Fruit fly (Drosophila melanogaster) whole organism, embryonic: ENCODE data around the gene CG12301.

Experiments
- Antp ChIP-seq: fragments of 200-800 bp; sonication (Bioruptor generic); optimal IDR thresholded peaks from 3 replicates; lab custom pipeline; 2016; ENCODE audit warnings: missing biosample characterization, missing genetic modification characterization
- B-H2 ChIP-seq: fragments of 200-800 bp; sonication (Bioruptor generic); optimal IDR thresholded peaks from 2 replicates; lab custom pipeline; 2018; ENCODE audit warnings: missing biosample characterization, mild to moderate bottlenecking, missing genetic modification characterization
- CG10147 ChIP-seq: fragments of 200-800 bp; sonication (Bioruptor generic); optimal IDR thresholded peaks from 2 replicates; lab custom pipeline; 2019; ENCODE audit warnings: missing biosample characterization, mild to moderate bottlenecking, missing genetic modification characterization, moderate library complexity
- CG1024 ChIP-seq: fragments of 200-800 bp; sonication (Bioruptor generic); IDR thresholded peaks from 2 replicates; pipeline ENCODE4 v1.3.6; 2022; ENCODE audit warnings: missing biosample characterization, missing genetic modification characterization
- CG10431 ChIP-seq: fragments of 200-800 bp; sonication (Bioruptor generic); optimal IDR thresholded peaks from 3 replicates; lab custom pipeline; 2018; ENCODE audit warnings: missing biosample characterization, mild to moderate bottlenecking, missing genetic modification characterization
- CG10543 ChIP-seq: fragments of 200-800 bp; sonication (Bioruptor generic); optimal IDR thresholded peaks from 3 replicates; lab custom pipeline; 2017; ENCODE audit warnings: missing biosample characterization, mild to moderate bottlenecking, missing genetic modification characterization, moderate library complexity
- CG10979 ChIP-seq: fragments of 200-800 bp; sonication (Bioruptor generic); optimal IDR thresholded peaks from 2 replicates; lab custom pipeline; 2018; ENCODE audit warnings: missing biosample characterization, mild to moderate bottlenecking, missing genetic modification characterization, moderate library complexity
- CG11398 ChIP-seq: fragments of 200-800 bp; sonication (Bioruptor generic); optimal IDR thresholded peaks from 2 replicates; lab custom pipeline; 2016; ENCODE audit warnings: missing biosample characterization, missing genetic modification characterization
- CG11456 ChIP-seq: fragments of 200-800 bp; sonication (Bioruptor generic); IDR thresholded peaks from 3 replicates; pipeline ENCODE4 v1.3.6; 2022; ENCODE audit warnings: missing biosample characterization, missing genetic modification characterization
- CG1233 ChIP-seq: fragments of 200-800 bp; sonication (Bioruptor generic); optimal IDR thresholded peaks from 4 replicates; lab custom pipeline; 2018; ENCODE audit warnings: missing biosample characterization, mild to moderate bottlenecking, missing genetic modification characterization
- CG17186 ChIP-seq: fragments of 200-800 bp; sonication (Bioruptor generic); optimal IDR thresholded peaks from 3 replicates; lab custom pipeline; 2017; ENCODE audit warnings: missing biosample characterization, missing genetic modification reagents, missing genetic modification characterization
- CG18262 ChIP-seq: fragments of 200-800 bp; optimal IDR thresholded peaks from 3 replicates; lab custom pipeline; 2019; ENCODE audit warnings: missing biosample characterization, mild to moderate bottlenecking, missing genetic modification characterization, moderate library complexity
- CG18476 ChIP-seq: fragments of 200-800 bp; sonication (Bioruptor generic); optimal IDR thresholded peaks from 2 replicates; lab custom pipeline; 2016; ENCODE audit warnings: missing biosample characterization, mild to moderate bottlenecking, missing genetic modification characterization
- CG31388 ChIP-seq: fragments of 200-800 bp; sonication (Bioruptor generic); optimal IDR thresholded peaks from 2 replicates; lab custom pipeline; 2016; ENCODE audit warnings: missing biosample characterization, missing genetic modification characterization
- CG3995 ChIP-seq: fragments of 200-800 bp; sonication (Bioruptor generic); optimal IDR thresholded peaks from 3 replicates; lab custom pipeline; 2016; ENCODE audit warnings: missing biosample characterization, missing genetic modification characterization
- CG4707 ChIP-seq: fragments of 200-800 bp; sonication (Bioruptor generic); optimal IDR thresholded peaks from 2 replicates; lab custom pipeline; 2018; ENCODE audit warnings: missing biosample characterization, mild to moderate bottlenecking, missing genetic modification characterization, moderate library complexity
- CG8089 ChIP-seq: fragments of 200-800 bp; sonication (Bioruptor generic); optimal IDR thresholded peaks from 3 replicates; lab custom pipeline; 2016; ENCODE audit warnings: missing biosample characterization, missing genetic modification characterization
- CG8388 ChIP-seq: fragments of 200-800 bp; sonication (Bioruptor generic); optimal IDR thresholded peaks from 2 replicates; lab custom pipeline; 2019; ENCODE audit warnings: missing biosample characterization, mild to moderate bottlenecking, missing genetic modification characterization, moderate library complexity
- D ChIP-seq, 2 experiments: fragments of 200-800 bp in 1 of 2; fragments of >200 bp in 1 of 2; sonication (Bioruptor generic) in 1 of 2; optimal IDR thresholded peaks; 2 replicates in 1 of 2; 3 replicates in 1 of 2; lab custom pipeline; 2017; ENCODE audit warnings: mild to moderate bottlenecking in 1 of 2, missing biosample characterization in 1 of 2, missing genetic modification characterization in 1 of 2, missing genetic modification reagents in 1 of 2
- Dfd ChIP-seq, 2 experiments: fragments of >200 bp; optimal IDR thresholded peaks; 2 replicates each; lab custom pipeline; 2017; ENCODE audit warnings: missing biosample characterization in 2 of 2, missing genetic modification characterization in 2 of 2
- Doc3 ChIP-seq: fragments of 200-800 bp; sonication (Bioruptor generic); IDR thresholded peaks from 3 replicates; pipeline ENCODE4 v1.3.6; 2022; ENCODE audit warnings: missing biosample characterization, missing genetic modification characterization; ENCODE audit not compliant: partially characterized antibody
- Dp ChIP-seq: fragments of 200-800 bp; sonication (Bioruptor generic); optimal IDR thresholded peaks from 2 replicates; lab custom pipeline; 2018; ENCODE audit warnings: missing biosample characterization, mild to moderate bottlenecking, missing genetic modification characterization, moderate library complexity
- Gug ChIP-seq: fragments of 200-800 bp; sonication (Bioruptor generic); IDR thresholded peaks from 4 replicates; pipeline ENCODE4 v1.3.6; 2022; ENCODE audit warnings: missing biosample characterization, missing genetic modification characterization
- H2.0 ChIP-seq: fragments of 200-800 bp; sonication (Bioruptor generic); IDR thresholded peaks from 2 replicates; pipeline ENCODE4 v1.3.6; 2022; ENCODE audit warnings: missing biosample characterization, missing genetic modification characterization
- HLHmδ ChIP-seq: fragments of 200-800 bp; sonication (Bioruptor generic); optimal IDR thresholded peaks from 2 replicates; lab custom pipeline; 2018; ENCODE audit warnings: missing biosample characterization, mild to moderate bottlenecking, missing genetic modification characterization, moderate library complexity
- MBD-R2 ChIP-seq: fragments of 200-800 bp; sonication (Bioruptor generic); IDR thresholded peaks from 2 replicates; pipeline ENCODE4 v1.3.6; 2022; ENCODE audit warnings: missing biosample characterization, missing genetic modification characterization
- Nf-YB ChIP-seq: fragments of 200-800 bp; sonication (Bioruptor generic); optimal IDR thresholded peaks from 3 replicates; lab custom pipeline; 2019; ENCODE audit warnings: missing biosample characterization, mild to moderate bottlenecking, missing genetic modification characterization, moderate library complexity
- Oaz ChIP-seq: fragments of 200-800 bp; sonication (Bioruptor generic); IDR thresholded peaks from 2 replicates; pipeline ENCODE4 v1.3.6; 2022; ENCODE audit warnings: missing biosample characterization, missing genetic modification characterization
- Rfx ChIP-seq: fragments of 200-800 bp; sonication (Bioruptor generic); IDR thresholded peaks from 2 replicates; pipeline ENCODE4 v1.3.6; 2022; ENCODE audit warnings: missing biosample characterization, missing genetic modification characterization
- Stat92E ChIP-seq, 3 experiments: fragments of >200 bp in 2 of 3; fragments of 200-800 bp in 1 of 3; sonication (Bioruptor generic) in 1 of 3; optimal IDR thresholded peaks; 2 replicates each; lab custom pipeline; 2017 to 2019; ENCODE audit warnings: missing biosample characterization in 3 of 3, missing genetic modification characterization in 3 of 3, mild to moderate bottlenecking in 1 of 3, moderate library complexity in 1 of 3
- amos ChIP-seq: fragments of 200-800 bp; sonication (Bioruptor generic); IDR thresholded peaks from 2 replicates; pipeline ENCODE4 v1.3.6; 2022; ENCODE audit warnings: missing biosample characterization, missing genetic modification characterization; ENCODE audit not compliant: partially characterized antibody
- ara ChIP-seq: fragments of 200-800 bp; sonication (Bioruptor generic); IDR thresholded peaks from 2 replicates; pipeline ENCODE4 v1.3.6; 2022; ENCODE audit warnings: missing biosample characterization, missing genetic modification characterization
- ato ChIP-seq: fragments of 200-800 bp; sonication (Bioruptor generic); IDR thresholded peaks from 2 replicates; pipeline ENCODE4 v1.3.6; 2022; ENCODE audit warnings: missing biosample characterization, missing genetic modification characterization; ENCODE audit not compliant: partially characterized antibody
- btn ChIP-seq: fragments of 200-800 bp; sonication (Bioruptor generic); optimal IDR thresholded peaks from 2 replicates; lab custom pipeline; 2016; ENCODE audit warnings: missing biosample characterization, missing genetic modification characterization
- crc ChIP-seq: fragments of 200-800 bp; sonication (Bioruptor generic); optimal IDR thresholded peaks from 2 replicates; lab custom pipeline; 2016; ENCODE audit warnings: missing biosample characterization, missing genetic modification characterization
- croc ChIP-seq: fragments of 200-800 bp; sonication (Bioruptor generic); conservative IDR thresholded peaks from 3 replicates; pipeline ENCODE4 v1.3.6; 2022; ENCODE audit warnings: missing biosample characterization, missing genetic modification characterization
- dmrt99B ChIP-seq: fragments of 200-800 bp; sonication (Bioruptor generic); optimal IDR thresholded peaks from 2 replicates; lab custom pipeline; 2018; ENCODE audit warnings: missing biosample characterization, mild to moderate bottlenecking, missing genetic modification characterization, moderate library complexity
- ftz-f1 ChIP-seq: fragments of 200-800 bp; sonication (Bioruptor generic); optimal IDR thresholded peaks from 2 replicates; lab custom pipeline; 2016; ENCODE audit warnings: missing biosample characterization, missing genetic modification characterization
- gsb-n ChIP-seq: fragments of 200-800 bp; sonication (Bioruptor generic); optimal IDR thresholded peaks from 3 replicates; lab custom pipeline; 2018; ENCODE audit warnings: missing biosample characterization, mild to moderate bottlenecking, missing genetic modification characterization
- gt ChIP-seq: fragments of 200-800 bp; sonication (Bioruptor generic); IDR thresholded peaks from 2 replicates; pipeline ENCODE4 v1.3.6; 2022; ENCODE audit warnings: missing biosample characterization, missing genetic modification characterization
- mld ChIP-seq: fragments of 200-800 bp; sonication (Bioruptor generic); IDR thresholded peaks from 3 replicates; pipeline ENCODE4 v1.3.6; 2022; ENCODE audit warnings: missing biosample characterization, missing genetic modification characterization; ENCODE audit not compliant: partially characterized antibody
- nau ChIP-seq: fragments of 200-800 bp; sonication (Bioruptor generic); optimal IDR thresholded peaks from 3 replicates; lab custom pipeline; 2017; ENCODE audit warnings: missing biosample characterization, mild to moderate bottlenecking, missing genetic modification characterization, missing genetic modification reagents
- repo ChIP-seq: fragments of 200-800 bp; sonication (Bioruptor generic); optimal IDR thresholded peaks from 2 replicates; lab custom pipeline; 2016; ENCODE audit warnings: missing biosample characterization, missing genetic modification characterization
- slp2 ChIP-seq: fragments of 200-800 bp; sonication (Bioruptor generic); optimal IDR thresholded peaks from 2 replicates; lab custom pipeline; 2016; ENCODE audit warnings: missing biosample characterization, missing genetic modification characterization
- sr ChIP-seq: fragments of 200-800 bp; sonication (Bioruptor generic); IDR thresholded peaks from 3 replicates; pipeline ENCODE4 v1.3.6; 2022; ENCODE audit warnings: missing biosample characterization, missing genetic modification characterization
- sug ChIP-seq: fragments of 200-800 bp; optimal IDR thresholded peaks from 2 replicates; lab custom pipeline; 2019; ENCODE audit warnings: missing biosample characterization, mild to moderate bottlenecking, missing genetic modification characterization, moderate library complexity
- tin ChIP-seq: fragments of 200-800 bp; sonication (Bioruptor generic); optimal IDR thresholded peaks from 3 replicates; lab custom pipeline; 2016; ENCODE audit warnings: missing biosample characterization, missing genetic modification characterization
- unc-4 ChIP-seq: fragments of 200-800 bp; sonication (Bioruptor generic); IDR thresholded peaks from 2 replicates; pipeline ENCODE4 v1.3.6; 2022; ENCODE audit warnings: missing biosample characterization, missing genetic modification characterization; ENCODE audit not compliant: partially characterized antibody
- zen ChIP-seq: fragments of 200-800 bp; sonication (Bioruptor generic); optimal IDR thresholded peaks from 3 replicates; lab custom pipeline; 2018; ENCODE audit warnings: missing biosample characterization, mild to moderate bottlenecking, missing genetic modification characterization, moderate library complexity

The CG12301 gene

DNA sequence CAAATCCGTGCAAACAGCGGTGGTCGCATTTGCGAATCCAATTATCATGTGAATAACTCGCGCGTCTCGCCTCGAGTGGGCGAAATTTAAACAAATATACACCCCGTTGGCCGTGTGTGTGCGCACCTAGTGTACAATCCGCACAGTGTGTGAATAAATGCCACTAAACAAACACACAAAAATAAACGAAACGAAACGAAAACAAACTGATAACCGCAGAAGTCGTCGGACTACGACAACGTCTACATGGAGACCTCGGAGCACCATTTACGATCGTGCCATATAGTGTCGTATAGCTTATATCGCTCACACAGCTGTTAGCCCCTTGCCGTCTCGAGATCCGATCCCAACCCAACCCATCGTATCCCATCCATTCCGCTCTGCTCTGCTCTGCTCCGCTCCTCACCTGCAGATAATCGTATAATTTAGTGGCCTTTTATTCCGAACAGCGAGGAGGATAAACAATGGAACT, 14.1 kb upstream of the CG12301 start (continued):
- no peak for TF ChIP-seq nau (GFP tag; lab: Kevin White, UChicago)
- peak; percentile 77 for TF ChIP-seq HLHmδ
- TF ChIP-seq unc-4 (GFP tag; lab: Robert Waterston, UW) = no peak
- TF ChIP-seq CG18262 (tag; lab: Kevin White, UChicago) = peak; percentile 48
- no peak for TF ChIP-seq Dfd (GFP tag; optimal IDR thresholded peaks at IDR 0.05; lab: Kevin White, UChicago)
- TF ChIP-seq CG1233 (GFP tag; lab: Kevin White, UChicago) = peak; percentile 80
- TF ChIP-seq B-H2 (GFP tag; lab: Kevin White, UChicago) = peak; percentile 75
- TF ChIP-seq CG10979 (tag; lab: Kevin White, UChicago) = peak; percentile 44
- TF ChIP-seq ato = no peak
- TF ChIP-seq mld = peak; percentile 43; the same call in 1 of the 3 replicates
- no peak for TF ChIP-seq dmrt99B (tag; lab: Kevin White, UChicago)
- TF ChIP-seq CG10431 (GFP tag; lab: Kevin White, UChicago) = peak; percentile 100
- peak; percentile 51 for TF ChIP-seq CG18476
- no peak for TF ChIP-seq D (optimal IDR thresholded peaks at IDR 0.05; lab: Kevin White, UChicago)
- no peak for TF ChIP-seq D (GFP tag; optimal IDR thresholded peaks at IDR 0.05; lab: Kevin White, UChicago)
- TF ChIP-seq crc (GFP tag; lab: Kevin White, UChicago) = no peak
- TF ChIP-seq MBD-R2 (GFP tag; lab: Robert Waterston, UW) = peak; percentile 30; the same call in 1 of the 2 replicates
- no peak for TF ChIP-seq H2.0 (GFP tag; lab: Robert Waterston, UW)
- TF ChIP-seq CG3995 (GFP tag; lab: Kevin White, UChicago) = no peak
- peak; percentile 33 for TF ChIP-seq slp2 (GFP tag; lab: Kevin White, UChicago)
- TF ChIP-seq sr (GFP tag; lab: Robert Waterston, UW) = no peak; the same call in 2 of the 3 replicates
- TF ChIP-seq Antp (GFP tag; lab: Kevin White, UChicago) = no peak
- TF ChIP-seq amos (GFP tag; lab: Robert Waterston, UW) = no peak
- TF ChIP-seq Doc3 = no peak
- no peak for TF ChIP-seq CG17186 (GFP tag; lab: Kevin White, UChicago)
- TF ChIP-seq Nf-YB (GFP tag; lab: Kevin White, UChicago) = no peak
- TF ChIP-seq repo (GFP tag; lab: Kevin White, UChicago) = no peak
- no peak for TF ChIP-seq croc (GFP tag; lab: Robert Waterston, UW)
- TF ChIP-seq sug (tag; lab: Kevin White, UChicago) = peak; percentile 92
- TF ChIP-seq btn (GFP tag; lab: Kevin White, UChicago) = peak; percentile 55
- 0 out of 3 replicates have a peak, but pooled peaks have one; percentile 67 for TF ChIP-seq CG11456 (GFP tag; lab: Robert Waterston, UW)
- TF ChIP-seq CG8388 (GFP tag; lab: Kevin White, UChicago) = peak; percentile 63
- no peak for TF ChIP-seq CG31388 (GFP tag; lab: Kevin White, UChicago)
- peak; percentile 61 for TF ChIP-seq CG11398 (GFP tag; lab: Kevin White, UChicago)
- TF ChIP-seq ara = peak; percentile 31; the same call in 1 of the 2 replicates
- no peak for TF ChIP-seq Stat92E (GFP tag; optimal IDR thresholded peaks at IDR 0.05; lab: Kevin White, UChicago)
- no peak for TF ChIP-seq Gug (GFP tag; lab: Robert Waterston, UW)
- no peak for TF ChIP-seq gt (GFP tag; lab: Robert Waterston, UW)
- TF ChIP-seq CG10543 = peak; percentile 98
- no peak for TF ChIP-seq gsb-n (tag; lab: Kevin White, UChicago)
- TF ChIP-seq CG4707 (GFP tag; lab: Kevin White, UChicago) = peak; percentile 70
- TF ChIP-seq tin (GFP tag; lab: Kevin White, UChicago) = no peak
- TF ChIP-seq CG10147 (GFP tag; lab: Kevin White, UChicago) = no peak
- no peak for TF ChIP-seq CG1024 (GFP tag; lab: Robert Waterston, UW)
- TF ChIP-seq CG8089 = peak; percentile 38
- TF ChIP-seq Dp (GFP tag; lab: Kevin White, UChicago) = no peak
- TF ChIP-seq zen (tag; lab: Kevin White, UChicago) = no peak
- peak; percentile 62 for TF ChIP-seq ftz-f1 (GFP tag; lab: Kevin White, UChicago)
- peak; percentile 60; the same call in 1 of the 2 replicates for TF ChIP-seq Rfx (GFP tag; lab: Robert Waterston, UW)
- no peak for TF ChIP-seq Oaz (GFP tag; lab: Robert Waterston, UW)
